Worm (Caenorhabditis elegans) whole organism, early embryonic: Measurements from ENCODE around the gene zig-6.

Experiments used
- B0310.2 ChIP-seq: sonication (generic microtip); optimal IDR thresholded peaks from 2 replicates; lab custom pipeline; 2016; ENCODE audit warnings: mild to moderate bottlenecking, missing genetic modification characterization, missing compliant biosample characterization
- F13C5.2 ChIP-seq: sonication (generic microtip); optimal IDR thresholded peaks from 2 replicates; lab custom pipeline; 2017; ENCODE audit warnings: mild to moderate bottlenecking, missing genetic modification characterization, inconsistent platforms, missing compliant biosample characterization
- aly-1 ChIP-seq: sonication (generic microtip); optimal IDR thresholded peaks from 2 replicates; lab custom pipeline; 2016; ENCODE audit warnings: missing genetic modification characterization, missing compliant biosample characterization
- ama-1 ChIP-seq: fragments of 150-350 bp; optimal IDR thresholded peaks from 2 replicates; lab custom pipeline; 2014
- ceh-13 ChIP-seq: fragments of 200-800 bp; sonication (Bioruptor generic); optimal IDR thresholded peaks from 2 replicates; lab custom pipeline; 2018; ENCODE audit warnings: mild to moderate bottlenecking, missing genetic modification characterization, missing compliant biosample characterization
- ceh-36 ChIP-seq: sonication (generic microtip); optimal IDR thresholded peaks from 2 replicates; lab custom pipeline; 2016; ENCODE audit warnings: missing genetic modification characterization, inconsistent platforms, missing compliant biosample characterization
- ets-7 ChIP-seq: sonication (generic microtip); optimal IDR thresholded peaks from 2 replicates; lab custom pipeline; 2016; ENCODE audit warnings: missing genotype, missing genetic modification characterization, missing compliant biosample characterization
- flt-1 ChIP-seq: fragments of 200-800 bp; sonication (Bioruptor generic); IDR thresholded peaks from 2 replicates; pipeline ENCODE4 v1.3.6; 2022; ENCODE audit warnings: missing genetic modification characterization, missing compliant biosample characterization
- hmbx-1 ChIP-seq: sonication (generic microtip); optimal IDR thresholded peaks from 2 replicates; lab custom pipeline; 2016; ENCODE audit warnings: mild to moderate bottlenecking, missing genetic modification characterization, missing compliant biosample characterization
- hmg-4 ChIP-seq: fragments of 200-800 bp; sonication (Bioruptor generic); optimal IDR thresholded peaks from 2 replicates; lab custom pipeline; 2018; ENCODE audit warnings: mild to moderate bottlenecking, missing genetic modification characterization, missing compliant biosample characterization
- hnd-1 ChIP-seq: sonication (generic microtip); optimal IDR thresholded peaks from 2 replicates; lab custom pipeline; 2016; ENCODE audit warnings: missing genetic modification characterization, missing compliant biosample characterization
- pes-1 ChIP-seq: fragments of 200-800 bp; sonication (Bioruptor generic); IDR thresholded peaks from 2 replicates; pipeline ENCODE4 v1.3.6; 2022; ENCODE audit warnings: missing genetic modification reagents, missing genetic modification characterization, missing compliant biosample characterization
- scrt-1 ChIP-seq: fragments of 200-800 bp; sonication (Bioruptor generic); IDR thresholded peaks from 2 replicates; pipeline ENCODE4 v1.3.6; 2022; ENCODE audit warnings: missing genetic modification characterization, missing compliant biosample characterization
- sea-1 ChIP-seq: fragments of 200-800 bp; sonication (Bioruptor generic); conservative IDR thresholded peaks from 2 replicates; pipeline ENCODE4 v1.3.6; 2022; ENCODE audit warnings: missing genetic modification characterization, missing compliant biosample characterization
- tbx-11 ChIP-seq: fragments of 200-800 bp; sonication (Bioruptor generic); IDR thresholded peaks from 2 replicates; pipeline ENCODE4 v1.3.6; 2022; ENCODE audit warnings: missing genetic modification characterization, missing compliant biosample characterization
- tbx-37 ChIP-seq: fragments of 200-800 bp; sonication (Bioruptor generic); conservative IDR thresholded peaks from 2 replicates; pipeline ENCODE4 v1.3.6; 2022; ENCODE audit warnings: missing genetic modification reagents, missing genetic modification characterization, missing compliant biosample characterization
- tra-4 ChIP-seq: sonication (generic microtip); optimal IDR thresholded peaks from 2 replicates; lab custom pipeline; 2017; ENCODE audit warnings: missing genetic modification characterization, missing compliant biosample characterization

Gene zig-6

DNA sequence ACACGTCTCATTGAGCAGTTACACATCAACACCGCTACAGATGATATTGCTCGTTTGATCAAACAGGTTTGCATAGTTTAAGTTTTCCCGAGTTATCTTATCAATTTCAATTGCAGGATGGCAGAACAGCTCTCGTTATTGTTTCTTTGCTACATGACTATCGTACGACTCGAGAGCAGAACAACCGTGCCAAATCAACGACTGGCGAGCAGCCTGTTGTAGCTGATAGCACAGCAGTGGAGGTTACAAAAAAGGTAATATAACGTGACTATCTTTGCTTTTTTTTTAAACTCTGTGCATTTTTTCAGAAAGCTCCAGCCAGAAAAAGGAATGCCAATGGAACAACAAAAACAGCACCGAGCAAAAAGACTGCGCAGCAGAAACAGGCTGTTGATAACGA is 13.5 kb upstream of the zig-6 start:
- TF ChIP-seq B0310.2 (tag; lab: Kevin White, UChicago) (no peak), hmg-4 (GFP tag; lab: Kevin White, UChicago) (no peak), sea-1 (GFP tag; lab: Robert Waterston, UW) (no peak), scrt-1 (no peak), aly-1 (tag; lab: Kevin White, UChicago) (no peak), F13C5.2 (no peak), hmbx-1 (tag; lab: Kevin White, UChicago) (no peak), flt-1 (GFP tag; lab: Robert Waterston, UW) (no peak), pes-1 (GFP tag; lab: Robert Waterston, UW) (no peak), ama-1 (no peak), tbx-11 (GFP tag; lab: Robert Waterston, UW) (no peak)

DNA sequence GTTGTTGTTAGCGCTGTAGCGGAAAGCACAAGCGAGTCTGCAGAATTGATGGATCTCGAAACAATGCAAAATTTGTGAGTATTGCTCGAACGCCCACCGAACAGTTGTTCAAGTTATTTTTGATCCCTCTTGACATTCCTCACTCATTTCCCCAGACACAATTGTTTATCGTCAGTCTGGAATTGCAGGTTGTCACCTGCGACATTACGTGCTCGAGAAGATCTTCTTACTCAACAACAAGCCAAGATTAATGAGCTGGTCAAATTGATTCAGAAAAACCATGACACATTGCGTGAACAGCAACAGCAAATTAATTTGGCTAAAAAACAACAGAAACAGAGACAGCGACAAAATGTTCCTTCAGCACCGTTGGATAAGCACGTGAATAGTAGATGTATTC is 13.0 kb upstream of the zig-6 start:
- TF ChIP-seq F13C5.2, result no peak
- TF ChIP-seq tra-4 (tag; lab: Kevin White, UChicago), result no peak
- no peak for TF ChIP-seq hmg-4 (GFP tag; lab: Kevin White, UChicago)
- no peak for TF ChIP-seq scrt-1
- TF ChIP-seq flt-1 (GFP tag; lab: Robert Waterston, UW), result no peak
- no peak for TF ChIP-seq tbx-37

DNA sequence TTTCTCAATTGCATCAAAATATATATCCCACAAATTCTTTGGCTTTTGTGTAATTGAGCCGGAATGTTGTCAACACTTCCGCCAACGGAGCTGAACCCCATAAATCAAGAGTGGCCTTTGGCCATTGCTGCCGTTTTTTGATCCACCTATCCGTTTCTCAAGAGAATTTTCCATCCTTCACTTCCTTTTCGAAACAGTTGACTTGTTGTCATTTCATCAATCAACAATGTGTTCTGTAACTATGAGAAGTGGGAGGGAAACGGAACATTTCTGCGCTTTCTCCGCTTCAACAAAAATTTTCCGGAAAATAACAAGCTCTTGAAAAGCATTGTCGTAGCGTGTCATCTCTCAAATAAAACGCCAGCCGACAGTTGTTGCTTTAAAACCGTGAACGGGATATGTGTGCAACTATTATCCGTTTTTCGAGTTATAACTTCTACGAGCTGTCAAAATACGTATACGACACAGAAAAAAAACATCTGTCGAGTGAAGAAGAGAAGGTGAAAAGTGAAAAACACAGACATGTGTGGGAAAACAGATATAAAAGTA is 11.0 kb upstream of the zig-6 start:
- no peak for TF ChIP-seq tra-4 (tag; lab: Kevin White, UChicago)
- TF ChIP-seq tbx-11 (GFP tag; lab: Robert Waterston, UW), result no peak
- TF ChIP-seq B0310.2 (tag; lab: Kevin White, UChicago), result no peak
- no peak for TF ChIP-seq scrt-1

DNA sequence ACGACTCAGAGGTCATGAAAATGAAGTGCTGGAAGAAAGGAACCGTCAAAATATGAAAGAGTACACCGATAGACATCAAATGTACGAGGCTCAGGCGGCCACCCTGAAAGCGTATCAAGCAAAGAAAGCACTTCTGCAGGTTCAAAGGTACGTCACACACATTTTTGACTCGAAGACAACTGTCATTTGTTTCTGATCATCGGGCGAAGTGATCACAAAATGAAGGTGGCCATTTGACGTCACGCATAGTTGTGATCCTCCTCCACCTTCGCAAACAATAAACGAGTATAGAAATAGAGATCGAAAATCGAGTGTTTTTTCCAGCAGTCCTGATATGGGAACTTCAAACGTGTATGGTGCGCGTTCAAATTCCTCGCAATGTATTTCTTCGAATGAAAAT is 10.4 kb upstream of the zig-6 start:
- TF ChIP-seq ceh-13 (GFP tag; lab: Kevin White, UChicago) (no peak), hmbx-1 (tag; lab: Kevin White, UChicago) (no peak), sea-1 (GFP tag; lab: Robert Waterston, UW) (no peak), tbx-37 (no peak), aly-1 (tag; lab: Kevin White, UChicago) (no peak), ets-7 (tag; lab: Kevin White, UChicago) (no peak), hnd-1 (tag; lab: Kevin White, UChicago) (no peak), pes-1 (GFP tag; lab: Robert Waterston, UW) (no peak), flt-1 (GFP tag; lab: Robert Waterston, UW) (no peak), tbx-11 (GFP tag; lab: Robert Waterston, UW) (no peak), F13C5.2 (no peak), ama-1 (no peak)

DNA sequence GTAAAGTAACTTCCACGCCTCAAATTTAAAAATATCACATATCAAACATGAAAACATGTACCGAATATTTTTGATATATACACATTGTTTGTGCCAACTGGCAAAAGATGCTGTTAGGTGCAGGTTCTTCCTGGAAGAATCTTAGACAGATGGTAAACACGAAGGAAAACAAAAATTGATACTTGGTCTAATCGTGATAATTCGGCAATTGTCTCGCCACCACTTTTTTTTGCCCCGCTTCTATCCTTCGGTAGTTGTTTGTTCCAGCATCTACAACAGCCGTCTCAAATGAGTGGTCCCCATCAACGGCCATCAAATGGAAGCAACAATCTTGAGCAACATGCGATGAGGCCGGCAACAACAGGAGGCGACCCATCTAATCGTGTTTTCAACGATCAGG is 8.6 kb upstream of the zig-6 start:
- no peak for TF ChIP-seq tra-4 (tag; lab: Kevin White, UChicago)
- TF ChIP-seq tbx-37, result no peak

DNA sequence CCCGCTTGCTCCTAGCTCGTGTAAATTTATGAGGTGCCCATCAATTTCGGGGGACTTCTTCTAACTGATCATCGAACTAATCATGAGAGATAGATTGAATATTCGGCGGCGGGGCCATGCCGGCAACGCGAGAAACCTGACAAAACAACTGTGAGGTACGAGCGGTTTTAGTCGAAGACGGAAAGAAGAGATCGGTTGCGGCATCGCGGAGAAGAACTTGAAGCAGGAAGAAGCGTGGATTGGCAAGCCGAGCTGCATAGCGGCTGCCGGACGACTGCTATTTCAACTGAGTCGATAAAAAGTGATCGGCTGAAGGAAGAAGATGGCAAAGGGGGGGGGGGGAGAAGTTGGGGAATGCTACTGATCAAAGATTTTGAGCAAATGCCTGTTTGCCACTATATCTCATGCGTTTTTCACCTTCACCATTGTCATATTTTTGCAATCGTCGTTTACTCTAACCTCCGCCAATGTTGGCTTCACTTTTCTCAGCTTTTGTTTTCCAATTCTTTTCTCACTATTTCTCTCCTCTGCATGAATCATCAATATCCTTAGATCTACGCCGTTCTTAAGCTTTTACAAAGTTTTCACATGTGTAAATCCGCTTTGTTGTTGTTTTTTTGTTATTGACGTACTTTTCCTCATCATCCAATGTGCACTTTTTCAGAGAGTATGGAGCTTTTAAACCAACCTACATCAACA is 6.7 kb upstream of the zig-6 start, which contains the start of gene pqn-62:
Gene pqn-62 (plus strand): TSS at position 649 of the 699 bp plus-strand sequence.
- TF ChIP-seq hmg-4 (GFP tag; lab: Kevin White, UChicago) (no peak), tra-4 (tag; lab: Kevin White, UChicago) (no peak), tbx-11 (GFP tag; lab: Robert Waterston, UW) (no peak), ets-7 (tag; lab: Kevin White, UChicago) (no peak), B0310.2 (tag; lab: Kevin White, UChicago) (no peak), scrt-1 (no peak), tbx-37 (no peak), flt-1 (GFP tag; lab: Robert Waterston, UW) (no peak), F13C5.2 (no peak), sea-1 (GFP tag; lab: Robert Waterston, UW) (no peak), aly-1 (tag; lab: Kevin White, UChicago) (no peak), ceh-13 (GFP tag; lab: Kevin White, UChicago) (no peak), ceh-36 (tag; lab: Kevin White, UChicago) (no peak), pes-1 (GFP tag; lab: Robert Waterston, UW) (no peak), hnd-1 (tag; lab: Kevin White, UChicago) (no peak), hmbx-1 (tag; lab: Kevin White, UChicago) (no peak), ama-1 (no peak)

DNA sequence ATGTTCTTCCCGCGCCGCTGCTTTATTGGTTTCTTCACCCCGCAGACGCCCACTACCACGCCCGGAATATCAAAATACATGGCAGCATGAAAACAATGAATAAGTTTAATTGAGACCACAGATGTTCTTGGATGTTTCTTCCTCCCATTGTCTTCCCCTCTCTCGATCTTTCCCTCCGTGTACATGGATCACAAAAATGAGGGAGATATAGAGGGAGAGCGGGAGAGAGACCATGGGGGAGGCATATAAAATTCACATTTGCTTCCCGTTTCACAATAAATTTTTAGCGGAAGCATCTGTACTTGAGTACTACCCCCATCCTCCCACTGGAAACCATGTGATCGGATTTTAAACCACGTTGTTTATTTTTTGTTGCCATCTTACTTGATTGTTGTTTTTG is 4.5 kb upstream of the zig-6 start:
- TF ChIP-seq ceh-13 (GFP tag; lab: Kevin White, UChicago) (no peak), hnd-1 (tag; lab: Kevin White, UChicago) (no peak), ceh-36 (tag; lab: Kevin White, UChicago) (no peak)

DNA sequence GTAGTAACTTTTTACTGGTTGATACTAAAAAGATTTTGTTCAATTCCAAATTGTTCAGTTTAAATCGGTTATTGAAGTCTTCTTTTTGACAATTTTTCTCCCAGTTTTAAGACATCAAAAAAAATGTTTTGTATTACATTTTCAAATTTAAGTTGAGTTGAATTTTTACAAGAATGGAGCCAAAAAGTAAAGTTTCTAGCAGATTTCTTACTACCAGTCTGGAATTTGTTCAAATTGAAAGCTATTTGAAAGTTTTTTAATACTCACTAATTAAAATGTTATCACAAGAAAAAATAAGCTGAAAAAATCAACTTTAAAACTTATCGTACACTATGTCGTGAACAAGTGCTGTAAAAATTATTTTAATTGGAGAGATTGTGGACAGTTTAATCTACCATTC is 1.2 kb upstream of the zig-6 start:
- TF ChIP-seq hnd-1 (tag; lab: Kevin White, UChicago) (no peak), tbx-11 (GFP tag; lab: Robert Waterston, UW) (no peak), ets-7 (tag; lab: Kevin White, UChicago) (no peak), aly-1 (tag; lab: Kevin White, UChicago) (no peak), hmg-4 (GFP tag; lab: Kevin White, UChicago) (no peak), hmbx-1 (tag; lab: Kevin White, UChicago) (no peak), flt-1 (GFP tag; lab: Robert Waterston, UW) (no peak), scrt-1 (no peak), sea-1 (GFP tag; lab: Robert Waterston, UW) (no peak), tra-4 (tag; lab: Kevin White, UChicago) (no peak), tbx-37 (no peak)
